Worm (Caenorhabditis elegans) whole organism, young adult: ENCODE measurements around the gene lurp-4.

Experiments
- C06A6.2 ChIP-seq: fragments of 200-800 bp; sonication (Bioruptor generic); conservative IDR thresholded peaks from 2 replicates; pipeline ENCODE4 v1.3.6; 2022; ENCODE audit warnings: missing genetic modification characterization, missing compliant biosample characterization
- D2030.7 ChIP-seq: fragments of 200-800 bp; sonication (Bioruptor generic); IDR thresholded peaks from 2 replicates; pipeline ENCODE4 v1.3.6; 2022; ENCODE audit warnings: missing genetic modification reagents, missing genetic modification characterization, missing compliant biosample characterization
- ama-1 ChIP-seq, 3 experiments: fragments of 150-350 bp in 1 of 3; sonication (generic microtip) in 2 of 3; optimal IDR thresholded peaks; 2 replicates each; lab custom pipeline; 2014 to 2018; ENCODE audit warnings: missing biosample characterization in 2 of 3, missing genetic modification characterization in 2 of 3, missing genetic modification reagents in 2 of 3
- atf-7 ChIP-seq: sonication (generic microtip); optimal IDR thresholded peaks from 2 replicates; lab custom pipeline; 2017; ENCODE audit warnings: mild to moderate bottlenecking, missing genetic modification characterization, missing compliant biosample characterization
- athp-1 ChIP-seq: sonication (generic microtip); optimal IDR thresholded peaks from 2 replicates; lab custom pipeline; 2017; ENCODE audit warnings: mild to moderate bottlenecking, missing genetic modification characterization, missing compliant biosample characterization
- egrh-3 ChIP-seq: fragments of 200-800 bp; sonication (Bioruptor generic); IDR thresholded peaks from 2 replicates; pipeline ENCODE4 v1.3.6; 2022; ENCODE audit warnings: missing genetic modification reagents, missing genetic modification characterization, missing compliant biosample characterization
- ekl-4 ChIP-seq: fragments of 200-800 bp; sonication (Bioruptor generic); IDR thresholded peaks from 2 replicates; pipeline ENCODE4 v1.3.6; 2022; ENCODE audit warnings: missing genetic modification reagents, missing genetic modification characterization, missing compliant biosample characterization
- lin-40 ChIP-seq: sonication (generic microtip); optimal IDR thresholded peaks from 2 replicates; lab custom pipeline; 2016; ENCODE audit warnings: missing genetic modification characterization, mild to moderate bottlenecking, missing compliant biosample characterization, missing genotype, missing genetic modification reagents
- madf-6 ChIP-seq: fragments of 200-800 bp; sonication (Bioruptor generic); IDR thresholded peaks from 2 replicates; pipeline ENCODE4 v1.3.6; 2022; ENCODE audit warnings: missing genetic modification reagents, missing genetic modification characterization, missing compliant biosample characterization
- mes-4 ChIP-seq: sonication (generic microtip); optimal IDR thresholded peaks from 2 replicates; lab custom pipeline; 2016; ENCODE audit warnings: missing genotype, missing genetic modification characterization, missing compliant biosample characterization
- snpc-4 ChIP-seq, 5 experiments: fragments of 150-350 bp in 1 of 5; sonication (generic microtip) in 4 of 5; optimal IDR thresholded peaks; 2 replicates each; lab custom pipeline; 2014 to 2018; ENCODE audit warnings: missing genetic modification characterization in 5 of 5, missing biosample characterization in 3 of 5, antibody characterized with exemption in 2 of 5, mild to moderate bottlenecking in 2 of 5, missing compliant biosample characterization in 2 of 5, missing genotype in 2 of 5, moderate library complexity in 2 of 5, missing genetic modification reagents in 1 of 5
- tbx-9 ChIP-seq: sonication (generic microtip); optimal IDR thresholded peaks from 2 replicates; lab custom pipeline; 2016; ENCODE audit warnings: borderline replicate concordance, missing genetic modification characterization, inconsistent platforms, missing compliant biosample characterization
- unc-62 ChIP-seq: fragments of 150-350 bp; optimal IDR thresholded peaks from 2 replicates; lab custom pipeline; 2014; ENCODE audit warnings: missing biosample characterization, missing genetic modification reagents, missing genetic modification characterization
- ztf-3 ChIP-seq: fragments of 200-800 bp; sonication (Bioruptor generic); optimal IDR thresholded peaks from 2 replicates; lab custom pipeline; 2018; ENCODE audit warnings: mild to moderate bottlenecking, missing genetic modification characterization, missing compliant biosample characterization

DNA sequence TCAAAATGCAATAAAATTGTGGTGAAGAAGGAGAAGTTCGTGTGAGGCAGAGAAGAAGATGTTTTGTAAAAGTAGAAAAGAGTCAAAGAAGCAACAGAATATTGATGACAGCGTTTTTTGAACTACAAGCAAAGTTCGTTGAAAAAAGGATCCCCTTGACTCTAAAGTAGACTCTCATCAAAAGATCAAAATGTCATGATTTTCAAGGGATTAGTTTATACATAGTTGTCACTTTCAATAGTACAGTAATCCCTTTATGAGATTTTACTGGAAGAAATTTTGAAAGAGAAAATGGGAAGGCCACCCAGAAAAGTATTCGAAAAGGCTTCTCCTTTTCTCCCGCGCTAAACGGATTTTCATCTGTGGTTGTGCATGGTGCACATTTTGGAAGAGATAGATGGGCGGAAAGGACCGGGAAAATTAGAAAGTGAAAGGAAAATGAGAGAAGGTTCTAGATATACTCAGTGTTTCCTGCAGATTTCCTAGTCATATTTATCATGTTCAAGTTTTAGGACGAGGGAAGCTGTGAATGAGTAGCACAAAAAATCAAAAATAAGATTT lies 20.6 kb downstream of the lurp-4 start:
- TF ChIP-seq mes-4 (tag; lab: Kevin White, UChicago) (no peak), ama-1 (optimal IDR thresholded peaks at IDR 0.05; lab: Kevin White, UChicago) (no peak), ama-1 (GFP tag; optimal IDR thresholded peaks at IDR 0.05; lab: Kevin White, UChicago) (no peak), lin-40 (tag; lab: Kevin White, UChicago) (no peak), atf-7 (tag; lab: Kevin White, UChicago) (no peak), tbx-9 (no peak), madf-6 (GFP tag; lab: Robert Waterston, UW) (no peak), egrh-3 (GFP tag; lab: Robert Waterston, UW) (no peak), snpc-4 (GFP tag; optimal IDR thresholded peaks at IDR 0.05; lab: Kevin White, UChicago) (no peak), snpc-4 (tag; optimal IDR thresholded peaks at IDR 0.05; lab: Kevin White, UChicago) (no peak), athp-1 (tag; lab: Kevin White, UChicago) (no peak), C06A6.2 (no peak), ekl-4 (no peak), unc-62 (no peak), ztf-3 (GFP tag; lab: Kevin White, UChicago) (no peak), D2030.7 (GFP tag; lab: Robert Waterston, UW) (no peak)
